Worm (Caenorhabditis elegans): ENCODE results near the gene F32D8.7.

DNA sequence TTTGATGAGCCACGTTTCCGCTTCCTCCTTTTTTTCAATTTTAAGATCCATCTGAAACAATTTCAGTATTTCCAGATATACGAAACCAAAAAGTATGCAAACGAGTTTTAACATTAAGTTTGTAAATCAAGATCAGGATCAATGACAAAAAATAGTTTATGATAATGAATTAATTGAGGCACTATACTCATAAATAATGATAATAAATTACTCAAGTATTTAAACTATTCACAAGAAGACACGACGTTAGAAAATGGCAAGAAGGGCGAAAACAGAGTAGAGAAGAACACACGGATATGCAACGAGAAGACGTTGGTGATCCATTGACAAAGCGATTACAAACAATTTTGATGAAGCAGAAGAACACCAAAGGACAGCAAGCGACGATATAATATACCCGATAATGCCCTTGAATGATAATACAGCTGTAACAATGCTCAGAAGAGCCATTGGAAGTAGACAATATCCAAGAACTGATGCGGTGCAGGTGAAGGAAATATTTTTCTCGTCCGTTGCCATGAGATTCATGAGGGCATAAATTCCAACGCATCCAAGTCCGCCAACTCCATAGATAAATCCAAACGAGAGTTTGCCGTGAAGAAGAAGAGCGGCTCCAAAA lies 4.6 kb upstream of the F32D8.7 start, which contains the start of gene F32D8.4:
- TF ChIP-seq him-1 (tag; optimal IDR thresholded peaks at IDR 0.05): no peak
- no peak for TF ChIP-seq W03F9.2 (tag; optimal IDR thresholded peaks at IDR 0.05)
- no peak for TF ChIP-seq dao-5 (tag; optimal IDR thresholded peaks at IDR 0.05)

All from whole organism, L4/young adult.